Fruit fly (Drosophila melanogaster) whole organism, embryonic: ENCODE results near the gene mRpS31.
A peak's percentile ranks its signal among the peaks of the same experiment; 100 is the strongest.

ENCODE experiments used
- Adf1 ChIP-seq: fragments of 200-800 bp; sonication (Bioruptor generic); IDR thresholded peaks from 2 replicates; pipeline ENCODE4 v1.3.6; 2022; ENCODE audit warnings: missing biosample characterization, missing genetic modification characterization
- B-H1 ChIP-seq: fragments of 200-800 bp; sonication (Bioruptor generic); IDR thresholded peaks from 3 replicates; pipeline ENCODE4 v1.3.6; 2022; ENCODE audit warnings: missing biosample characterization, missing genetic modification characterization
- Bteb2 ChIP-seq: fragments of 200-800 bp; sonication (Bioruptor generic); optimal IDR thresholded peaks from 2 replicates; lab custom pipeline; 2016; ENCODE audit warnings: missing biosample characterization, missing genetic modification characterization
- CG10147 ChIP-seq: fragments of 200-800 bp; sonication (Bioruptor generic); optimal IDR thresholded peaks from 2 replicates; lab custom pipeline; 2019; ENCODE audit warnings: missing biosample characterization, mild to moderate bottlenecking, missing genetic modification characterization, moderate library complexity
- CG11247 ChIP-seq: fragments of 200-800 bp; sonication (Bioruptor generic); IDR thresholded peaks from 2 replicates; pipeline ENCODE4 v1.3.6; 2022; ENCODE audit warnings: missing biosample characterization, missing genetic modification characterization
- CG11696 ChIP-seq: fragments of 200-800 bp; sonication (Bioruptor generic); IDR thresholded peaks from 2 replicates; pipeline ENCODE4 v1.3.6; 2022; ENCODE audit warnings: missing biosample characterization, missing genetic modification characterization
- CG14050 ChIP-seq: fragments of 200-800 bp; sonication (Bioruptor generic); IDR thresholded peaks from 3 replicates; pipeline ENCODE4 v1.3.6; 2022; ENCODE audit warnings: missing biosample characterization, missing genetic modification characterization
- CG1529 ChIP-seq: fragments of 200-800 bp; sonication (Bioruptor generic); optimal IDR thresholded peaks from 3 replicates; lab custom pipeline; 2018; ENCODE audit warnings: missing biosample characterization, missing genetic modification characterization
- CG15696 ChIP-seq: fragments of 200-800 bp; sonication (Bioruptor generic); optimal IDR thresholded peaks from 2 replicates; lab custom pipeline; 2019; ENCODE audit warnings: missing biosample characterization, mild to moderate bottlenecking, missing genetic modification characterization, moderate library complexity
- CG17385 ChIP-seq: fragments of 200-800 bp; sonication (Bioruptor generic); optimal IDR thresholded peaks from 3 replicates; lab custom pipeline; 2018; ENCODE audit warnings: missing biosample characterization, mild to moderate bottlenecking, missing genetic modification characterization
- CG17829 ChIP-seq: fragments of 200-800 bp; optimal IDR thresholded peaks from 2 replicates; lab custom pipeline; 2019; ENCODE audit warnings: missing biosample characterization, mild to moderate bottlenecking, missing genetic modification characterization, moderate library complexity
- CG18619 ChIP-seq: fragments of 200-800 bp; sonication (Bioruptor generic); optimal IDR thresholded peaks from 3 replicates; lab custom pipeline; 2017; ENCODE audit warnings: missing biosample characterization, mild to moderate bottlenecking, missing genetic modification characterization
- CG2199 ChIP-seq: fragments of 200-800 bp; sonication (Bioruptor generic); IDR thresholded peaks from 3 replicates; pipeline ENCODE4 v1.3.6; 2022; ENCODE audit warnings: missing biosample characterization, missing genetic modification characterization
- CG30403 ChIP-seq: fragments of 200-800 bp; sonication (Bioruptor generic); optimal IDR thresholded peaks from 3 replicates; lab custom pipeline; 2016; ENCODE audit warnings: missing biosample characterization, missing genetic modification characterization
- CG31365 ChIP-seq: fragments of 200-800 bp; sonication (Bioruptor generic); optimal IDR thresholded peaks from 2 replicates; lab custom pipeline; 2018; ENCODE audit warnings: missing biosample characterization, mild to moderate bottlenecking, missing genetic modification characterization
- CG32767 ChIP-seq: fragments of 200-800 bp; sonication (Bioruptor generic); IDR thresholded peaks from 2 replicates; pipeline ENCODE4 v1.3.6; 2022; ENCODE audit warnings: missing biosample characterization, missing genetic modification characterization
- CG33213 ChIP-seq: fragments of 200-800 bp; sonication (Bioruptor generic); optimal IDR thresholded peaks from 3 replicates; lab custom pipeline; 2016; ENCODE audit warnings: missing biosample characterization, missing genetic modification characterization
- CG3995 ChIP-seq: fragments of 200-800 bp; sonication (Bioruptor generic); optimal IDR thresholded peaks from 3 replicates; lab custom pipeline; 2016; ENCODE audit warnings: missing biosample characterization, missing genetic modification characterization
- CG4328 ChIP-seq: fragments of 200-800 bp; sonication (Bioruptor generic); optimal IDR thresholded peaks from 3 replicates; lab custom pipeline; 2017; ENCODE audit warnings: missing biosample characterization, missing genetic modification reagents, missing genetic modification characterization
- CG7745 ChIP-seq: fragments of 200-800 bp; sonication (Bioruptor generic); optimal IDR thresholded peaks from 2 replicates; lab custom pipeline; 2018; ENCODE audit warnings: missing biosample characterization, mild to moderate bottlenecking, missing genetic modification characterization, moderate library complexity
- CG7987 ChIP-seq: fragments of 200-800 bp; sonication (Bioruptor generic); optimal IDR thresholded peaks from 2 replicates; lab custom pipeline; 2018; ENCODE audit warnings: missing biosample characterization, mild to moderate bottlenecking, missing genetic modification characterization, moderate library complexity
- CG8359 ChIP-seq: fragments of 200-800 bp; sonication (Bioruptor generic); optimal IDR thresholded peaks from 2 replicates; lab custom pipeline; 2017; ENCODE audit warnings: missing biosample characterization, mild to moderate bottlenecking, missing genetic modification characterization, borderline replicate concordance
- CG8765 ChIP-seq: fragments of 200-800 bp; sonication (Bioruptor generic); IDR thresholded peaks from 2 replicates; pipeline ENCODE4 v1.3.6; 2022; ENCODE audit warnings: missing biosample characterization, missing genetic modification characterization
- CG9609 ChIP-seq: fragments of 200-800 bp; sonication (Bioruptor generic); optimal IDR thresholded peaks from 3 replicates; lab custom pipeline; 2016; ENCODE audit warnings: missing biosample characterization, missing genetic modification characterization
- CG9797 ChIP-seq: fragments of 200-800 bp; sonication (Bioruptor generic); optimal IDR thresholded peaks from 3 replicates; lab custom pipeline; 2018; ENCODE audit warnings: missing biosample characterization, mild to moderate bottlenecking, missing genetic modification characterization
- CoRest ChIP-seq: fragments of 200-800 bp; sonication (Bioruptor generic); optimal IDR thresholded peaks from 3 replicates; lab custom pipeline; 2018; ENCODE audit warnings: missing biosample characterization, mild to moderate bottlenecking, missing genetic modification characterization, moderate library complexity
- Dp ChIP-seq: fragments of 200-800 bp; sonication (Bioruptor generic); optimal IDR thresholded peaks from 2 replicates; lab custom pipeline; 2018; ENCODE audit warnings: missing biosample characterization, mild to moderate bottlenecking, missing genetic modification characterization, moderate library complexity
- Elba2 ChIP-seq: fragments of 200-800 bp; sonication (Bioruptor generic); optimal IDR thresholded peaks from 3 replicates; lab custom pipeline; 2016; ENCODE audit warnings: missing biosample characterization, missing genetic modification characterization
- Lim3 ChIP-seq: fragments of 200-800 bp; sonication (Bioruptor generic); IDR thresholded peaks from 2 replicates; pipeline ENCODE4 v1.3.6; 2022; ENCODE audit warnings: missing biosample characterization, missing genetic modification characterization
- Ssrp ChIP-seq: fragments of 200-800 bp; sonication (Bioruptor generic); optimal IDR thresholded peaks from 2 replicates; lab custom pipeline; 2018; ENCODE audit warnings: missing biosample characterization, mild to moderate bottlenecking, missing genetic modification characterization, moderate library complexity
- Taf1 ChIP-seq: fragments of 200-800 bp; sonication (Bioruptor generic); IDR thresholded peaks from 2 replicates; pipeline ENCODE4 v1.3.6; 2022; ENCODE audit warnings: missing biosample characterization, missing genetic modification characterization
- Xbp1 ChIP-seq: fragments of 200-800 bp; sonication (Bioruptor generic); optimal IDR thresholded peaks from 3 replicates; lab custom pipeline; 2016; ENCODE audit warnings: missing biosample characterization, mild to moderate bottlenecking, missing genetic modification characterization
- bab2 ChIP-seq: fragments of 200-800 bp; sonication (Bioruptor generic); optimal IDR thresholded peaks from 2 replicates; lab custom pipeline; 2016; ENCODE audit warnings: missing biosample characterization, missing genetic modification characterization
- bbx ChIP-seq: fragments of 200-800 bp; sonication (Bioruptor generic); IDR thresholded peaks from 2 replicates; pipeline ENCODE4 v1.3.6; 2022; ENCODE audit warnings: missing biosample characterization, missing genetic modification characterization; ENCODE audit not compliant: partially characterized antibody
- bowl ChIP-seq: fragments of 200-800 bp; sonication (Bioruptor generic); IDR thresholded peaks from 2 replicates; pipeline ENCODE4 v1.3.6; 2022; ENCODE audit warnings: missing biosample characterization, missing genetic modification characterization
- gcm ChIP-seq: fragments of 200-800 bp; sonication (Bioruptor generic); optimal IDR thresholded peaks from 2 replicates; lab custom pipeline; 2019; ENCODE audit warnings: missing biosample characterization, mild to moderate bottlenecking, missing genetic modification characterization, moderate library complexity
- grau ChIP-seq: fragments of 200-800 bp; optimal IDR thresholded peaks from 3 replicates; lab custom pipeline; 2019; ENCODE audit warnings: missing biosample characterization, mild to moderate bottlenecking, missing genetic modification characterization, moderate library complexity
- grn ChIP-seq: fragments of 200-800 bp; sonication (Bioruptor generic); optimal IDR thresholded peaks from 3 replicates; lab custom pipeline; 2017; ENCODE audit warnings: missing biosample characterization, missing genetic modification characterization
- hbn ChIP-seq: fragments of 200-800 bp; sonication (Bioruptor generic); IDR thresholded peaks from 2 replicates; pipeline ENCODE4 v1.3.6; 2022; ENCODE audit warnings: missing biosample characterization, missing genetic modification characterization; ENCODE audit not compliant: partially characterized antibody
- hth ChIP-seq: fragments of >200 bp; optimal IDR thresholded peaks from 2 replicates; lab custom pipeline; 2017; ENCODE audit warnings: inconsistent platforms
- kay ChIP-seq: fragments of 200-800 bp; sonication (Bioruptor generic); optimal IDR thresholded peaks from 2 replicates; lab custom pipeline; 2016; ENCODE audit warnings: missing biosample characterization, missing genetic modification characterization
- luna ChIP-seq: fragments of 200-800 bp; sonication (Bioruptor generic); optimal IDR thresholded peaks from 2 replicates; lab custom pipeline; 2016; ENCODE audit warnings: missing biosample characterization, missing genetic modification characterization
- mld ChIP-seq: fragments of 200-800 bp; sonication (Bioruptor generic); IDR thresholded peaks from 3 replicates; pipeline ENCODE4 v1.3.6; 2022; ENCODE audit warnings: missing biosample characterization, missing genetic modification characterization; ENCODE audit not compliant: partially characterized antibody
- org-1 ChIP-seq: fragments of 200-800 bp; sonication (Bioruptor generic); optimal IDR thresholded peaks from 2 replicates; lab custom pipeline; 2017; ENCODE audit warnings: missing biosample characterization, missing genetic modification characterization
- p53 ChIP-seq: fragments of 200-800 bp; sonication (Bioruptor generic); optimal IDR thresholded peaks from 2 replicates; lab custom pipeline; 2016; ENCODE audit warnings: missing biosample characterization, missing genetic modification characterization
- sc ChIP-seq, 3 experiments: fragments of >200 bp in 2 of 3; fragments of 200-800 bp in 1 of 3; sonication (Bioruptor generic) in 1 of 3; optimal IDR thresholded peaks; 2 replicates in 2 of 3; 3 replicates in 1 of 3; lab custom pipeline; 2017; ENCODE audit warnings: mild to moderate bottlenecking in 1 of 3, missing biosample characterization in 1 of 3, missing genetic modification characterization in 1 of 3, missing genetic modification reagents in 1 of 3
- seq ChIP-seq: fragments of 200-800 bp; sonication (Bioruptor generic); IDR thresholded peaks from 2 replicates; pipeline ENCODE4 v1.3.6; 2022; ENCODE audit warnings: missing biosample characterization, missing genetic modification characterization
- slou ChIP-seq: fragments of 200-800 bp; sonication (Bioruptor generic); optimal IDR thresholded peaks from 3 replicates; lab custom pipeline; 2016; ENCODE audit warnings: missing biosample characterization, missing genetic modification characterization
- vvl ChIP-seq: fragments of 200-800 bp; sonication (Bioruptor generic); IDR thresholded peaks from 2 replicates; pipeline ENCODE4 v1.3.6; 2022; ENCODE audit warnings: missing biosample characterization, missing genetic modification characterization

The mRpS31 gene

DNA sequence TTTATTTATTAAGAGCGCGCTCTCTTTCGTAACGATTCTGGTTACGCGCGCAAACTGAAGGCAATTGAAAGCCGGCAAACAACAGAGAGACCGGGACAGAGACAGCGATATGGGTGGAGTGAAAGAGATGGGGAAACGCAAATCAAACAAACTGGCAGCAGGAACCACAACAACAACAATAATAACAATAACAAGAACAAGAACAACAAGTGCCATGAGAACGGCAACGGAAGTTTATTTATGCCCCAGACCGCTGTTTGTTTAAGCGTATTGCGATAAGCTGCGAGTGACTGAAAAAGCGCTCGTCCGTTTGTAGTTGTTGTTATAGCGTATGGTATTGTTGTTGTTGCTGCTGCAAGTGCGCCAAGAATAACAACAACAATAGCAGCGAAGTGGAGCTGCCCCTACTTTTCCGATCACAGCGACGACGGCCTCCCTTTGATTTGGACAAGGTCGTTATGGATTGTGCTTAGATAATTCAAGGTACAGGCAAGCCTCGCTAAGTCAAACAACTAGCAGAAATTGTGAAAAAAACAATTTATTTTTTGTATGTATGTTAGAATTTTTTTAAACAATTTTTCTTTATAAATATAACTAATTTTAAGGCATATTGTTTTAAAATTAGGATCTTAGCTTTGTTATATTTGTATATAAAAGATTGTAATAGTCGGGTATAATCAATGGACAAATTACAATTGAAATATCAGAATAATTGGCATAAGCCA lies 21.2 kb downstream of the mRpS31 start (continued):
- peak; percentile 69; the same call in 1 of the 2 replicates for TF ChIP-seq CG11247 (GFP tag; lab: Robert Waterston, UW)
- TF ChIP-seq CG7987, result peak; percentile 66
- TF ChIP-seq CG14050 (GFP tag; lab: Robert Waterston, UW), result peak; percentile 32; the same call in 1 of the 3 replicates
- TF ChIP-seq Dp (GFP tag; lab: Kevin White, UChicago), result peak; percentile 15
- peak; percentile 44 for TF ChIP-seq CG9609
- peak; percentile 30 for TF ChIP-seq kay (GFP tag; lab: Kevin White, UChicago)
- peak; percentile 14 for TF ChIP-seq luna
- TF ChIP-seq Lim3, result no peak
- peak; percentile 59 for TF ChIP-seq CG7745
- no peak for TF ChIP-seq CG3995 (GFP tag; lab: Kevin White, UChicago)
- peak; percentile 69 for TF ChIP-seq org-1 (GFP tag; lab: Kevin White, UChicago)
- TF ChIP-seq vvl, result peak; percentile 74
- TF ChIP-seq CG32767, result peak; percentile 47; the same call in 1 of the 2 replicates
- TF ChIP-seq hbn, result no peak
- no peak for TF ChIP-seq Xbp1 (GFP tag; lab: Kevin White, UChicago)
- TF ChIP-seq sc (optimal IDR thresholded peaks at IDR 0.05; lab: Kevin White, UChicago), result no peak
- TF ChIP-seq sc (GFP tag; optimal IDR thresholded peaks at IDR 0.05; lab: Kevin White, UChicago), result peak; percentile 77
- TF ChIP-seq CoRest, result peak; percentile 11
- no peak for TF ChIP-seq hth (lab: Kevin White, UChicago)
- TF ChIP-seq B-H1, result peak; percentile 29; the same call in 1 of the 3 replicates
- TF ChIP-seq CG17829 (tag; lab: Kevin White, UChicago), result no peak
- peak; percentile 54 for TF ChIP-seq CG18619 (GFP tag; lab: Kevin White, UChicago)
- peak; percentile 49 for TF ChIP-seq gcm
- peak; percentile 70 for TF ChIP-seq CG33213 (GFP tag; lab: Kevin White, UChicago)
- TF ChIP-seq CG30403 (GFP tag; lab: Kevin White, UChicago), result peak; percentile 20
- TF ChIP-seq p53 (GFP tag; lab: Kevin White, UChicago), result peak; percentile 27
- peak; percentile 74 for TF ChIP-seq CG4328
- peak; percentile 66; the same call in 1 of the 3 replicates for TF ChIP-seq CG2199 (GFP tag; lab: Robert Waterston, UW)
- TF ChIP-seq Ssrp, result no peak
- TF ChIP-seq Taf1 (GFP tag; lab: Robert Waterston, UW), result no peak
- peak; percentile 2 for TF ChIP-seq CG9797 (GFP tag; lab: Kevin White, UChicago)
- no peak for TF ChIP-seq bbx
- peak; percentile 55 for TF ChIP-seq CG31365 (tag; lab: Kevin White, UChicago)
- TF ChIP-seq bowl (GFP tag; lab: Robert Waterston, UW), result peak; percentile 79
- TF ChIP-seq CG15696 (tag; lab: Kevin White, UChicago), result peak; percentile 69
- no peak for TF ChIP-seq mld (GFP tag; lab: Robert Waterston, UW)
- TF ChIP-seq CG17385 (GFP tag; lab: Kevin White, UChicago), result peak; percentile 62
- peak; percentile 56 for TF ChIP-seq CG8359 (GFP tag; lab: Kevin White, UChicago)
- no peak for TF ChIP-seq CG10147
- TF ChIP-seq grn (GFP tag; lab: Kevin White, UChicago), result peak; percentile 80
- TF ChIP-seq slou (GFP tag; lab: Kevin White, UChicago), result peak; percentile 26
- TF ChIP-seq CG8765 (GFP tag; lab: Robert Waterston, UW), result no peak
- no peak for TF ChIP-seq Bteb2 (GFP tag; lab: Kevin White, UChicago)
- TF ChIP-seq CG11696, result no peak
- TF ChIP-seq CG1529 (GFP tag; lab: Kevin White, UChicago), result peak; percentile 79
- no peak for TF ChIP-seq Elba2 (GFP tag; lab: Kevin White, UChicago)
- TF ChIP-seq Adf1 (GFP tag; lab: Robert Waterston, UW), result peak; percentile 57; the same call in 1 of the 2 replicates
- peak; percentile 48; the same call in 1 of the 2 replicates for TF ChIP-seq seq (GFP tag; lab: Robert Waterston, UW)
- peak; percentile 81 for TF ChIP-seq bab2 (GFP tag; lab: Kevin White, UChicago)
- TF ChIP-seq grau (tag; lab: Kevin White, UChicago), result peak; percentile 89
